Fruit fly (Drosophila melanogaster): ENCODE data around the gene Hsc70-2.
A peak's percentile ranks its signal among the peaks of the same experiment; 100 is the strongest.

Gene Hsc70-2

dm6 chr3R:13012351-13012750 is 32.2 kb upstream of the Hsc70-2 start (continued):
- TF ChIP-seq wek (GFP tag; optimal IDR thresholded peaks at IDR 0.05) = peak; percentile 27
- TF ChIP-seq row (GFP tag; IDR thresholded peaks at IDR 0.05) = peak; percentile 81
- TF ChIP-seq Lhr (GFP tag; optimal IDR thresholded peaks at IDR 0.05) = no peak
- peak; percentile 54; the same call in 2 of the 3 replicates for TF ChIP-seq B-H1 (GFP tag; IDR thresholded peaks at IDR 0.05)
- no peak for TF ChIP-seq inv (GFP tag; IDR thresholded peaks at IDR 0.05; ENCODE audit: partially characterized antibody)
- TF ChIP-seq Dip3 (GFP tag; optimal IDR thresholded peaks at IDR 0.05) = peak; percentile 69
- TF ChIP-seq Rx (GFP tag; IDR thresholded peaks at IDR 0.05) = peak; percentile 62
- peak; percentile 38 for TF ChIP-seq Oli (tag; optimal IDR thresholded peaks at IDR 0.05)
- TF ChIP-seq dysf (GFP tag; IDR thresholded peaks at IDR 0.05) = peak; percentile 77
- no peak for TF ChIP-seq CG18476 (GFP tag; optimal IDR thresholded peaks at IDR 0.05)
- peak; percentile 72 for TF ChIP-seq phol (tag; optimal IDR thresholded peaks at IDR 0.05)
- TF ChIP-seq CG4854 (GFP tag; optimal IDR thresholded peaks at IDR 0.05) = peak; percentile 25
- peak in 1 of 2 experiments; percentile 45 for TF ChIP-seq bsh (GFP tag; optimal IDR thresholded peaks at IDR 0.05)

- TF ChIP-seq CG8281 (tag; optimal IDR thresholded peaks at IDR 0.05) (no peak), CG2678 (tag; optimal IDR thresholded peaks at IDR 0.05) (no peak), CG6765 (GFP tag; optimal IDR thresholded peaks at IDR 0.05) (no peak), Oli (tag; optimal IDR thresholded peaks at IDR 0.05) (no peak), CG7963 (GFP tag; IDR thresholded peaks at IDR 0.05; ENCODE audit: partially characterized antibody) (no peak), ci (GFP tag; IDR thresholded peaks at IDR 0.05) (peak; percentile 18; the same call in 1 of the 3 replicates), Opbp (GFP tag; IDR thresholded peaks at IDR 0.05; ENCODE audit: partially characterized antibody) (0 out of 3 replicates have a peak, but pooled peaks have one; percentile 24), CG4360 (GFP tag; IDR thresholded peaks at IDR 0.05) (peak; percentile 57; the same call in 1 of the 2 replicates), Lpt (GFP tag; optimal IDR thresholded peaks at IDR 0.05) (no peak), CG4820 (GFP tag; optimal IDR thresholded peaks at IDR 0.05) (no peak), CG10321 (GFP tag; IDR thresholded peaks at IDR 0.05) (no peak), CG10147 (GFP tag; optimal IDR thresholded peaks at IDR 0.05) (no peak), lab (GFP tag; optimal IDR thresholded peaks at IDR 0.05) (no peak), CG4730 (GFP tag; IDR thresholded peaks at IDR 0.05) (no peak), CG17359 (tag; optimal IDR thresholded peaks at IDR 0.05) (no peak), gsb-n (tag; optimal IDR thresholded peaks at IDR 0.05) (no peak), CG15011 (GFP tag; optimal IDR thresholded peaks at IDR 0.05) (no peak), CG1603 (tag; optimal IDR thresholded peaks at IDR 0.05) (no peak), NfI (GFP tag; optimal IDR thresholded peaks at IDR 0.05) (no peak), caup (GFP tag; optimal IDR thresholded peaks at IDR 0.05; ENCODE audit: severe bottlenecking) (no peak), nerfin-2 (GFP tag; IDR thresholded peaks at IDR 0.05; ENCODE audit: partially characterized antibody) (no peak), sob (GFP tag; IDR thresholded peaks at IDR 0.05) (no peak), ham (GFP tag; IDR thresholded peaks at IDR 0.05) (no peak), stwl (tag; optimal IDR thresholded peaks at IDR 0.05) (no peak), CG10431 (GFP tag; optimal IDR thresholded peaks at IDR 0.05) (no peak), az2 (GFP tag; optimal IDR thresholded peaks at IDR 0.05) (no peak), Kr (GFP tag; optimal IDR thresholded peaks at IDR 0.05) (no peak), H2.0 (GFP tag; IDR thresholded peaks at IDR 0.05) (no peak), bbx (GFP tag; IDR thresholded peaks at IDR 0.05; ENCODE audit: partially characterized antibody) (no peak), CG10959 (GFP tag; IDR thresholded peaks at IDR 0.05) (no peak), sna (GFP tag; IDR thresholded peaks at IDR 0.05; ENCODE audit: partially characterized antibody) (no peak), tx (GFP tag; optimal IDR thresholded peaks at IDR 0.05) (no peak), CG6689 (GFP tag; IDR thresholded peaks at IDR 0.05) (no peak), CG17829 (tag; optimal IDR thresholded peaks at IDR 0.05) (no peak), CG18599 (GFP tag; optimal IDR thresholded peaks at IDR 0.05) (no peak), HLH3B (GFP tag; IDR thresholded peaks at IDR 0.05) (no peak), CG15696 (tag; optimal IDR thresholded peaks at IDR 0.05) (no peak)
Measured at dm6 chr3R:13012990-13013389, 31.6 kb upstream of the Hsc70-2 start.

Measured in whole organism, embryonic.